Worm (Caenorhabditis elegans) whole organism, L2 larva: ENCODE data around the gene F09G2.1.

ENCODE experiments used
- C34F6.9 ChIP-seq: fragments of 150-350 bp; optimal IDR thresholded peaks from 2 replicates; lab custom pipeline; 2014; ENCODE audit warnings: missing biosample characterization, missing genetic modification characterization
- F13H6.1 ChIP-seq: sonication (generic microtip); optimal IDR thresholded peaks from 2 replicates; lab custom pipeline; 2016; ENCODE audit warnings: missing genetic modification characterization, missing compliant biosample characterization
- R02D3.7 ChIP-seq: fragments of 150-350 bp; optimal IDR thresholded peaks from 2 replicates; lab custom pipeline; 2014; ENCODE audit warnings: missing biosample characterization, missing genetic modification characterization
- Y55F3AM.14 ChIP-seq: fragments of 200-800 bp; sonication (Bioruptor generic); optimal IDR thresholded peaks from 2 replicates; lab custom pipeline; 2018; ENCODE audit warnings: mild to moderate bottlenecking, missing genetic modification characterization, missing compliant biosample characterization
- ZK546.5 ChIP-seq: sonication (generic microtip); optimal IDR thresholded peaks from 2 replicates; lab custom pipeline; 2017; ENCODE audit warnings: missing biosample characterization, missing genetic modification characterization
- alr-1 ChIP-seq: fragments of 150-350 bp; optimal IDR thresholded peaks from 2 replicates; lab custom pipeline; 2014; ENCODE audit warnings: missing biosample characterization, missing genetic modification characterization
- aly-2 ChIP-seq: fragments of 150-350 bp; optimal IDR thresholded peaks from 2 replicates; lab custom pipeline; 2014; ENCODE audit warnings: missing biosample characterization, missing genetic modification characterization
- ama-1 ChIP-seq: fragments of 150-350 bp; optimal IDR thresholded peaks from 2 replicates; lab custom pipeline; 2018; ENCODE audit warnings: inconsistent platforms
- blmp-1 ChIP-seq: sonication (generic microtip); optimal IDR thresholded peaks from 2 replicates; lab custom pipeline; 2017; ENCODE audit warnings: missing genetic modification characterization, mild to moderate bottlenecking, missing compliant biosample characterization, antibody characterized with exemption, moderate library complexity; ENCODE audit not compliant: insufficient read depth
- ceh-16 ChIP-seq: fragments of 150-350 bp; optimal IDR thresholded peaks from 2 replicates; lab custom pipeline; 2014; ENCODE audit warnings: missing biosample characterization, missing genetic modification characterization
- ceh-82 ChIP-seq: fragments of 150-350 bp; optimal IDR thresholded peaks from 2 replicates; lab custom pipeline; 2014; ENCODE audit warnings: missing biosample characterization, missing genetic modification characterization
- crh-2 ChIP-seq: sonication (generic microtip); optimal IDR thresholded peaks from 2 replicates; lab custom pipeline; 2017; ENCODE audit warnings: missing biosample characterization, missing genetic modification characterization
- dmd-4 ChIP-seq: sonication (generic microtip); optimal IDR thresholded peaks from 2 replicates; lab custom pipeline; 2017; ENCODE audit warnings: missing biosample characterization, missing genetic modification characterization
- egl-27 ChIP-seq: sonication (generic microtip); optimal IDR thresholded peaks from 3 replicates; lab custom pipeline; 2017; ENCODE audit warnings: missing biosample characterization, missing genetic modification reagents, missing genetic modification characterization
- elt-1 ChIP-seq: fragments of 150-350 bp; optimal IDR thresholded peaks from 2 replicates; lab custom pipeline; 2014; ENCODE audit warnings: missing biosample characterization, missing genetic modification characterization
- elt-3 ChIP-seq: sonication (generic microtip); optimal IDR thresholded peaks from 2 replicates; lab custom pipeline; 2017; ENCODE audit warnings: missing biosample characterization, missing genetic modification characterization
- fos-1 ChIP-seq: fragments of 150-350 bp; optimal IDR thresholded peaks from 2 replicates; lab custom pipeline; 2014; ENCODE audit warnings: missing biosample characterization, missing genetic modification characterization
- gmeb-1 ChIP-seq: fragments of 150-350 bp; optimal IDR thresholded peaks from 2 replicates; lab custom pipeline; 2014; ENCODE audit warnings: missing biosample characterization, missing genetic modification characterization
- lin-39 ChIP-seq: fragments of 150-350 bp; optimal IDR thresholded peaks from 2 replicates; lab custom pipeline; 2014; ENCODE audit warnings: missing biosample characterization, missing genetic modification reagents, missing genetic modification characterization
- lsy-2 ChIP-seq, 2 experiments: fragments of 150-350 bp in 1 of 2; sonication (generic microtip) in 1 of 2; optimal IDR thresholded peaks; 2 replicates each; lab custom pipeline; 2014 to 2017; ENCODE audit warnings: missing biosample characterization in 2 of 2, missing genetic modification characterization in 2 of 2
- mab-5 ChIP-seq: fragments of 150-350 bp; optimal IDR thresholded peaks from 2 replicates; lab custom pipeline; 2014; ENCODE audit warnings: missing biosample characterization, missing genetic modification characterization
- mdl-1 ChIP-seq, 2 experiments: fragments of 150-350 bp in 1 of 2; sonication (generic microtip) in 1 of 2; optimal IDR thresholded peaks; 2 replicates each; lab custom pipeline; 2017; ENCODE audit warnings: missing biosample characterization in 2 of 2, missing genetic modification characterization in 2 of 2
- nhr-10 ChIP-seq: sonication (generic microtip); optimal IDR thresholded peaks from 2 replicates; lab custom pipeline; 2017; ENCODE audit warnings: missing biosample characterization, missing genetic modification characterization
- nhr-129 ChIP-seq: fragments of 150-350 bp; optimal IDR thresholded peaks from 2 replicates; lab custom pipeline; 2014; ENCODE audit warnings: missing biosample characterization, missing genetic modification characterization
- nhr-21 ChIP-seq: fragments of 150-350 bp; optimal IDR thresholded peaks from 2 replicates; lab custom pipeline; 2014; ENCODE audit warnings: missing biosample characterization, missing genetic modification characterization
- nhr-25 ChIP-seq: fragments of 150-350 bp; sonication (generic microtip); optimal IDR thresholded peaks from 3 replicates; lab custom pipeline; 2014; ENCODE audit warnings: missing biosample characterization, missing genetic modification characterization
- nhr-77 ChIP-seq: fragments of 150-350 bp; optimal IDR thresholded peaks from 2 replicates; lab custom pipeline; 2014; ENCODE audit warnings: missing biosample characterization, missing genetic modification characterization
- peb-1 ChIP-seq: fragments of 150-350 bp; optimal IDR thresholded peaks from 2 replicates; lab custom pipeline; 2014; ENCODE audit warnings: missing biosample characterization, missing genetic modification characterization
- sem-4 ChIP-seq: fragments of 150-350 bp; optimal IDR thresholded peaks from 2 replicates; lab custom pipeline; 2014; ENCODE audit warnings: missing biosample characterization, missing genetic modification reagents, missing genetic modification characterization
- skn-1 ChIP-seq: sonication (generic microtip); optimal IDR thresholded peaks from 2 replicates; lab custom pipeline; 2017; ENCODE audit warnings: missing biosample characterization, missing genetic modification characterization
- sma-3 ChIP-seq: sonication (generic microtip); optimal IDR thresholded peaks from 2 replicates; lab custom pipeline; 2016; ENCODE audit warnings: missing genetic modification reagents, missing genetic modification characterization, missing compliant biosample characterization
- sma-9 ChIP-seq, 2 experiments: fragments of 150-350 bp in 1 of 2; sonication (generic microtip) in 1 of 2; optimal IDR thresholded peaks; 2 replicates each; lab custom pipeline; 2014 to 2016; ENCODE audit warnings: missing genetic modification characterization in 2 of 2, mild to moderate bottlenecking in 1 of 2, missing biosample characterization in 1 of 2, missing compliant biosample characterization in 1 of 2, missing genetic modification reagents in 1 of 2, moderate library complexity in 1 of 2
- snpc-4 ChIP-seq: fragments of 150-350 bp; optimal IDR thresholded peaks from 2 replicates; lab custom pipeline; 2014; ENCODE audit warnings: missing biosample characterization, missing genetic modification characterization
- unc-55 ChIP-seq: fragments of 150-350 bp; sonication (generic microtip); optimal IDR thresholded peaks from 3 replicates; lab custom pipeline; 2014; ENCODE audit warnings: missing biosample characterization, missing genetic modification reagents, missing genetic modification characterization
- zag-1 ChIP-seq: fragments of 150-350 bp; optimal IDR thresholded peaks from 2 replicates; lab custom pipeline; 2014; ENCODE audit warnings: missing biosample characterization, missing genetic modification characterization
- ztf-4 ChIP-seq: fragments of 150-350 bp; optimal IDR thresholded peaks from 2 replicates; lab custom pipeline; 2014; ENCODE audit warnings: missing biosample characterization, missing genetic modification characterization

Gene F09G2.1

ce11 chrV:7199932-7200331, at the start of gene F09G2.1:
F09G2.1 (plus strand) TSS chrV:7200232.
- TF ChIP-seq elt-3 (tag; lab: Kevin White, UChicago) (no peak), sma-9 (GFP tag; optimal IDR thresholded peaks at IDR 0.05; lab: Kevin White, UChicago) (no peak), sma-9 (tag; optimal IDR thresholded peaks at IDR 0.05; lab: Kevin White, UChicago) (no peak), unc-55 (no peak), C34F6.9 (no peak), ceh-16 (tag; lab: Kevin White, UChicago) (no peak), nhr-77 (tag; lab: Kevin White, UChicago) (no peak), Y55F3AM.14 (GFP tag; lab: Kevin White, UChicago) (no peak)

ce11 chrV:7150570-7150969, 49.5 kb upstream of the F09G2.1 start, which contains the start of gene F10D2.8:
F10D2.8 (minus strand) TSS chrV:7150714.
- TF ChIP-seq fos-1 (tag; lab: Kevin White, UChicago) (peak; percentile 77), nhr-77 (tag; lab: Kevin White, UChicago) (no peak), gmeb-1 (peak; percentile 6), C34F6.9 (no peak), dmd-4 (tag; lab: Kevin White, UChicago) (no peak), skn-1 (tag; lab: Kevin White, UChicago) (no peak), elt-1 (tag; lab: Kevin White, UChicago) (no peak), F13H6.1 (tag; lab: Kevin White, UChicago) (no peak), ceh-16 (tag; lab: Kevin White, UChicago) (no peak), nhr-10 (no peak), sem-4 (tag; lab: Kevin White, UChicago) (no peak)

ce11 chrV:7153046-7153445, 47.0 kb upstream of the F09G2.1 start, which contains the start of gene fat-7:
fat-7 (minus strand) TSS chrV:7153146.
- TF ChIP-seq zag-1 (no peak), ceh-16 (tag; lab: Kevin White, UChicago) (no peak), fos-1 (tag; lab: Kevin White, UChicago) (no peak), elt-1 (tag; lab: Kevin White, UChicago) (no peak), nhr-129 (tag; lab: Kevin White, UChicago) (no peak), ceh-82 (tag; lab: Kevin White, UChicago) (no peak), nhr-10 (no peak), gmeb-1 (no peak), aly-2 (tag; lab: Kevin White, UChicago) (no peak), mab-5 (tag; lab: Kevin White, UChicago) (no peak), sma-9 (GFP tag; optimal IDR thresholded peaks at IDR 0.05; lab: Kevin White, UChicago) (no peak), sma-9 (tag; optimal IDR thresholded peaks at IDR 0.05; lab: Kevin White, UChicago) (no peak), ama-1 (lab: Kevin White, UChicago) (no peak), nhr-21 (tag; lab: Kevin White, UChicago) (no peak)

- TF ChIP-seq lin-39 (tag; lab: Kevin White, UChicago), result no peak
- TF ChIP-seq gmeb-1, result no peak
- no peak for TF ChIP-seq skn-1 (tag; lab: Kevin White, UChicago)
- no peak for TF ChIP-seq crh-2
- no peak for TF ChIP-seq peb-1 (tag; lab: Kevin White, UChicago)
- no peak for TF ChIP-seq F13H6.1 (tag; lab: Kevin White, UChicago)
- TF ChIP-seq R02D3.7, result no peak
- TF ChIP-seq sem-4 (tag; lab: Kevin White, UChicago), result no peak
- no peak for TF ChIP-seq unc-55
- no peak for TF ChIP-seq blmp-1 (tag; lab: Kevin White, UChicago)
- TF ChIP-seq nhr-77 (tag; lab: Kevin White, UChicago), result no peak
- no peak for TF ChIP-seq mdl-1 (tag; optimal IDR thresholded peaks at IDR 0.05; lab: Kevin White, UChicago)
- TF ChIP-seq ZK546.5 (tag; lab: Kevin White, UChicago), result no peak
- no peak for TF ChIP-seq C34F6.9
- TF ChIP-seq nhr-25, result no peak
These were observed 44.0 kb upstream of the F09G2.1 start, which contains the start of gene F10D2.10 for ce11 chrV:7156079-7156478. F10D2.10 (minus strand) TSS chrV:7156179.

ce11 chrV:7157089-7157488, 42.9 kb upstream of the F09G2.1 start, which contains the start of gene ugt-39:
ugt-39 (plus strand) TSS chrV:7157142.
- TF ChIP-seq egl-27 (tag; lab: Kevin White, UChicago), result no peak
- no peak for TF ChIP-seq snpc-4
- peak; percentile 58 for TF ChIP-seq fos-1 (tag; lab: Kevin White, UChicago)
- TF ChIP-seq lsy-2 (tag; optimal IDR thresholded peaks at IDR 0.05; lab: Kevin White, UChicago), result no peak
- no peak for TF ChIP-seq zag-1
- no peak for TF ChIP-seq nhr-10
- no peak for TF ChIP-seq unc-55
- no peak for TF ChIP-seq mab-5 (tag; lab: Kevin White, UChicago)
- peak; percentile 1 for TF ChIP-seq sma-3
- no peak for TF ChIP-seq ztf-4 (tag; lab: Kevin White, UChicago)
- TF ChIP-seq blmp-1 (tag; lab: Kevin White, UChicago), result no peak
- TF ChIP-seq alr-1 (tag; lab: Kevin White, UChicago), result no peak
- peak; percentile 51 for TF ChIP-seq sma-9 (GFP tag; optimal IDR thresholded peaks at IDR 0.05; lab: Kevin White, UChicago)
- TF ChIP-seq sma-9 (tag; optimal IDR thresholded peaks at IDR 0.05; lab: Kevin White, UChicago), result no peak
- no peak for TF ChIP-seq skn-1 (tag; lab: Kevin White, UChicago)
